Fruit fly (Drosophila melanogaster) whole organism, adult: ENCODE results near the gene mRpS18C.
A peak's percentile ranks its signal among the peaks of the same experiment; 100 is the strongest.

Experiments
- CG11617 ChIP-seq: fragments of 200-800 bp; sonication (Bioruptor generic); optimal IDR thresholded peaks from 2 replicates; lab custom pipeline; 2017; ENCODE audit warnings: mild to moderate bottlenecking, missing biosample characterization, missing genetic modification reagents, missing genetic modification characterization
- CG12768 ChIP-seq: fragments of 200-800 bp; sonication (Bioruptor generic); optimal IDR thresholded peaks from 2 replicates; lab custom pipeline; 2017; ENCODE audit warnings: missing biosample characterization, missing genetic modification characterization, mild to moderate bottlenecking, moderate library complexity, missing genetic modification reagents
- CG14711 ChIP-seq: fragments of 200-800 bp; sonication (Bioruptor generic); optimal IDR thresholded peaks from 2 replicates; lab custom pipeline; 2018; ENCODE audit warnings: missing biosample characterization, mild to moderate bottlenecking, missing genetic modification characterization, moderate library complexity
- CG1620 ChIP-seq: fragments of 200-800 bp; sonication (Bioruptor generic); optimal IDR thresholded peaks from 2 replicates; lab custom pipeline; 2016; ENCODE audit warnings: missing biosample characterization, missing genetic modification characterization
- CG33017 ChIP-seq: fragments of 200-800 bp; sonication (Bioruptor generic); optimal IDR thresholded peaks from 2 replicates; lab custom pipeline; 2018; ENCODE audit warnings: missing biosample characterization, mild to moderate bottlenecking, missing genetic modification characterization, moderate library complexity
- CG5204 ChIP-seq: fragments of 200-800 bp; sonication (Bioruptor generic); optimal IDR thresholded peaks from 2 replicates; lab custom pipeline; 2016; ENCODE audit warnings: missing biosample characterization, missing genetic modification characterization
- CG7045 ChIP-seq: fragments of 200-800 bp; sonication (Bioruptor generic); optimal IDR thresholded peaks from 2 replicates; lab custom pipeline; 2017; ENCODE audit warnings: missing biosample characterization, mild to moderate bottlenecking, missing genetic modification characterization
- CG7101 ChIP-seq: fragments of 200-800 bp; sonication (Bioruptor generic); optimal IDR thresholded peaks from 2 replicates; lab custom pipeline; 2018; ENCODE audit warnings: missing biosample characterization, mild to moderate bottlenecking, missing genetic modification characterization, moderate library complexity
- Clk ChIP-seq: fragments of 200-800 bp; sonication (Bioruptor generic); optimal IDR thresholded peaks from 2 replicates; lab custom pipeline; 2017; ENCODE audit warnings: missing biosample characterization, missing genetic modification characterization
- Crg-1 ChIP-seq: fragments of 200-800 bp; sonication (Bioruptor generic); optimal IDR thresholded peaks from 2 replicates; lab custom pipeline; 2016; ENCODE audit warnings: missing biosample characterization, missing genetic modification characterization
- Hr96 ChIP-seq: fragments of 200-800 bp; sonication (Bioruptor generic); optimal IDR thresholded peaks from 2 replicates; lab custom pipeline; 2016; ENCODE audit warnings: missing biosample characterization, missing genetic modification characterization
- Mnt ChIP-seq: fragments of 200-800 bp; sonication (Bioruptor generic); optimal IDR thresholded peaks from 2 replicates; lab custom pipeline; 2016; ENCODE audit warnings: missing biosample characterization, mild to moderate bottlenecking, missing genetic modification characterization
- bab1 ChIP-seq: fragments of 200-800 bp; sonication (Bioruptor generic); optimal IDR thresholded peaks from 3 replicates; lab custom pipeline; 2019; ENCODE audit warnings: missing biosample characterization, mild to moderate bottlenecking, missing genetic modification characterization, moderate library complexity
- cic ChIP-seq: fragments of 200-800 bp; sonication (Bioruptor generic); optimal IDR thresholded peaks from 2 replicates; lab custom pipeline; 2017; ENCODE audit warnings: missing biosample characterization, mild to moderate bottlenecking, missing genetic modification characterization, moderate library complexity
- cnc ChIP-seq, 2 experiments: fragments of >200 bp; optimal IDR thresholded peaks; 2 replicates each; lab custom pipeline; 2017
- kay ChIP-seq: fragments of 200-800 bp; sonication (Bioruptor generic); peaks from one replicate; lab custom pipeline; 2016; ENCODE audit warnings: missing biosample characterization, missing genetic modification characterization, borderline replicate concordance
- ovo ChIP-seq: fragments of 200-800 bp; sonication (Bioruptor generic); optimal IDR thresholded peaks from 2 replicates; lab custom pipeline; 2016; ENCODE audit warnings: missing biosample characterization, missing genetic modification characterization
- pad ChIP-seq: fragments of 200-800 bp; sonication (Bioruptor generic); optimal IDR thresholded peaks from 3 replicates; lab custom pipeline; 2017; ENCODE audit warnings: missing biosample characterization, missing genetic modification characterization, mild to moderate bottlenecking, moderate library complexity, missing genetic modification reagents
- tj ChIP-seq: fragments of 200-800 bp; sonication (Bioruptor generic); optimal IDR thresholded peaks from 3 replicates; lab custom pipeline; 2017; ENCODE audit warnings: missing biosample characterization, mild to moderate bottlenecking, missing genetic modification characterization, moderate library complexity
- toe ChIP-seq: fragments of 200-800 bp; sonication (Bioruptor generic); optimal IDR thresholded peaks from 2 replicates; lab custom pipeline; 2016; ENCODE audit warnings: missing biosample characterization, missing genetic modification characterization

Gene mRpS18C

DNA sequence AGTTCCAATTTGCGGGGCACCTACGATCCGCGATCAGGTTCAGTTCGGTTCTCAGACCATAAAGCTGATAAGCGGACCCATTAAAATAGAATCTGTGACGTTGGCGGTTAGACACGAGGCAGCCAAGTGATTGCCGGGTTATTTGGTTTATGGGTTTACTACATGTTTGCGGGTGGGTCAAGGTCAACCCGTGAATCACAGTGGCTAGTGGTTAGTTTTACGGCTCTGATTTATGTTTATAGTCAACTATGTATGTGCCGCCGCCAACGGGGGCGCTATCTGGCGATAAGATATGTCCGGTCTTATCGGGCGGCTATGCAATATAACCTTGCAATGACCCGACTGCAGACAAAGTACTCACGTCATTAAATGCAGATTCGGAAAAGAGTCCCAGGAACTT is 25.7 kb downstream of the mRpS18C start:
- no peak for TF ChIP-seq CG7045 (GFP tag; lab: Kevin White, UChicago)
- TF ChIP-seq kay (GFP tag; lab: Kevin White, UChicago), result peak; percentile 40
- no peak for TF ChIP-seq CG1620 (GFP tag; lab: Kevin White, UChicago)
- no peak for TF ChIP-seq Crg-1
- no peak for TF ChIP-seq Mnt (GFP tag; lab: Kevin White, UChicago)
- no peak for TF ChIP-seq Clk (GFP tag; lab: Kevin White, UChicago)
- TF ChIP-seq CG14711 (tag; lab: Kevin White, UChicago), result no peak

DNA sequence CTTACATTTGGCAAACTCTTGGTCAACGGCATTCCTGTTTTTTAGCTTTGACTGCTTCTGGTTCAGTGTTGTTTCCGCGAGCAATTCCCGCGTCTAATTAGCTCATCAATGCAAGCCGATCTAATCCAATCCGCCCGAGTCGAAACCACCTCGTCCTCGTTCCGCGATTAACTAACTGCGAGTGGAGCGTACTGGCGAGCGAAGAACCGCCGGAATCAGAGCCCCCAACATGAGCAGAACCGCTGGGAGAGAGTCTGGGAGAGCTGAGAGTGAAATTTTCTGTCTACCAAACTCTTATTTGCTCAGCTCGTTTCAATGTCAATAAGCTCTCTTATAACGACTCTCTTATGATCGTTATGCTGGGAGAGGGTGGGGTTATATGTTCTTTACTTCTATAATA is 26.4 kb downstream of the mRpS18C start:
- TF ChIP-seq cic (GFP tag; lab: Kevin White, UChicago), result peak; percentile 72
- TF ChIP-seq CG14711 (tag; lab: Kevin White, UChicago), result no peak
- TF ChIP-seq CG7045 (GFP tag; lab: Kevin White, UChicago), result peak; percentile 47
- TF ChIP-seq CG1620 (GFP tag; lab: Kevin White, UChicago), result peak; percentile 87
- TF ChIP-seq tj (GFP tag; lab: Kevin White, UChicago), result peak; percentile 45
- peak; percentile 73 for TF ChIP-seq CG5204 (GFP tag; lab: Kevin White, UChicago)
- TF ChIP-seq Clk (GFP tag; lab: Kevin White, UChicago), result peak; percentile 18
- TF ChIP-seq kay (GFP tag; lab: Kevin White, UChicago), result peak; percentile 96
- peak; percentile 41 for TF ChIP-seq CG12768 (GFP tag; lab: Kevin White, UChicago)
- peak; percentile 67 for TF ChIP-seq Hr96
- peak; percentile 25 for TF ChIP-seq pad (GFP tag; lab: Kevin White, UChicago)
- TF ChIP-seq bab1, result peak; percentile 75
- peak; percentile 38 for TF ChIP-seq toe (GFP tag; lab: Kevin White, UChicago)
- TF ChIP-seq Mnt (GFP tag; lab: Kevin White, UChicago), result peak; percentile 93
- peak; percentile 73 for TF ChIP-seq CG11617
- peak; percentile 89 for TF ChIP-seq ovo (GFP tag; lab: Kevin White, UChicago)
- peak; percentile 4 for TF ChIP-seq CG33017 (tag; lab: Kevin White, UChicago)
- TF ChIP-seq cnc (optimal IDR thresholded peaks at IDR 0.05; lab: Kevin White, UChicago), result no peak
- peak; percentile 81 for TF ChIP-seq Crg-1
- peak; percentile 61 for TF ChIP-seq CG7101 (tag; lab: Kevin White, UChicago)

DNA sequence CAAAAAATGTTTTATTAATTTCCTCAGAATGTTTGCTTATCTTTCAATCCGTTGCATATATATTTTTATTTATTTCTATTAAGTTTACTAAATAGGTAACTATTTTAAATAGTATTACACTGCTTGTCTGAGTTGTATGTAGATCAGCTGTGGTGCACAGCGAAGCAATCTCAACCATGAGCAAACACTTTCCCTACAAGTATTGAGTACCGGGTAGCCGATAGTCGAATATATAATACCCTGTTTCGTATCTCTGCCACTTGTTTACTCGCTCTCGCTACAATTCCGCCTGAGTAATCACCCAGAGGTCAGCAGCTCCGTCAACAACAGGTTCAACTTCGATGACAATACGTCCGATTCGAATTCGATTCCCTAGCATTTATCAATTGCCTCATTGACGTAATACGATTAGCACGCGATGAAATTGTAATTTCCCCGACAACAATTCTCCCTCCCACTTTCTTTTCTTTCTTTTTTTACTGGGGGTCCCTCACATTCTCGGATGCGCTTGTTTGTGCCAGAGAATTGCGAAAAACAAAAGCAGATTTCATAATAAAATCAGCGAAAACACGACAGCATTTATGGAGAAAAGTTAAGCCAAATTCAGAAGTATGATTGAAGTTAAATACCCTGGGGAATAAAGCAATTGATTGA is 27.0 kb downstream of the mRpS18C start:
- TF ChIP-seq kay (GFP tag; lab: Kevin White, UChicago) (peak; percentile 87), cic (GFP tag; lab: Kevin White, UChicago) (no peak)

DNA sequence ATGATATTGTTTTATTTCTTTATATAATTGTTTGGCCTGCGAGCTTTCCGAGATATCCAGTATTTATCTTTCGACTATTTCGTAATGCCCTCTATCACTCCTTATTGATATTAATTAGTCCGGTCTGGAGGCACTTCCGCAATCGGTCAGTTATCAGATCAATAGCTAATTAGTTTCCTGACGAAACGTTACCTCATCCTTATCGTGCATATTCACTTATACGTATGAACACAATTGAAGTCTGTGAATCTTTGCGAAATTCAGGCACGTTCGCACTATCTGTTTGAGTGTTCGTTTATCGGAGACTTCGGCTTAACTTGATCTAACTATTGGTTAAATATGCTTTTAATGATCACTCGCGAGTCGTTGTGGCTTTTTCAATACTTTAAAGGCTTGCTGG is 29.5 kb downstream of the mRpS18C start:
- TF ChIP-seq CG33017 (tag; lab: Kevin White, UChicago), result no peak
- no peak for TF ChIP-seq Clk (GFP tag; lab: Kevin White, UChicago)
- TF ChIP-seq kay (GFP tag; lab: Kevin White, UChicago), result peak; percentile 67
- no peak for TF ChIP-seq cic (GFP tag; lab: Kevin White, UChicago)

DNA sequence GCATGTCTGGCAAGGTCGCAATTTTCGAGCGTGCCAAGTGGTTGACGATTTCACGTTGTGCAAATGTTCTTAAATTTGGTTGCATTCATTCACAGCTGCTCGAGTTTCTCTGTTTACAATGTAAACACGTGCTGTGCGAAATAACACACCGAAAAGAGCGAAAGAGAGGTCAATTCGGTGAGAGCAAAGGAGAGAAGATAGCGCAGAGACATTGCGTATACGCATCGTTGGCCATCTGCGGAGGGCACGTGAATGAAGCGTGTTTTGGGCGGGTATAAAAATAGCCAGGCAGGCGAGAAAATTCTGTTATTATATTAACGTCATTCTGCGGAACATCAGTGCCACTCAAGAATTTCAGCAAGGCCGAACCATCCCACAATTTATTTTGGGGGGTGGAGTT is 30.7 kb downstream of the mRpS18C start:
- no peak for TF ChIP-seq CG12768 (GFP tag; lab: Kevin White, UChicago)
- peak; percentile 44 for TF ChIP-seq kay (GFP tag; lab: Kevin White, UChicago)
- TF ChIP-seq cnc (optimal IDR thresholded peaks at IDR 0.05; lab: Kevin White, UChicago), result no peak
- TF ChIP-seq CG5204 (GFP tag; lab: Kevin White, UChicago), result no peak
- no peak for TF ChIP-seq CG7045 (GFP tag; lab: Kevin White, UChicago)
- no peak for TF ChIP-seq bab1
- TF ChIP-seq cic (GFP tag; lab: Kevin White, UChicago), result peak; percentile 41
- no peak for TF ChIP-seq CG11617
- TF ChIP-seq Mnt (GFP tag; lab: Kevin White, UChicago), result peak; percentile 50
- no peak for TF ChIP-seq tj (GFP tag; lab: Kevin White, UChicago)
- no peak for TF ChIP-seq CG14711 (tag; lab: Kevin White, UChicago)
- no peak for TF ChIP-seq toe (GFP tag; lab: Kevin White, UChicago)
- TF ChIP-seq CG33017 (tag; lab: Kevin White, UChicago), result no peak
- TF ChIP-seq CG1620 (GFP tag; lab: Kevin White, UChicago), result no peak
- TF ChIP-seq Hr96, result no peak
- TF ChIP-seq pad (GFP tag; lab: Kevin White, UChicago), result peak; percentile 17
- no peak for TF ChIP-seq Clk (GFP tag; lab: Kevin White, UChicago)

DNA sequence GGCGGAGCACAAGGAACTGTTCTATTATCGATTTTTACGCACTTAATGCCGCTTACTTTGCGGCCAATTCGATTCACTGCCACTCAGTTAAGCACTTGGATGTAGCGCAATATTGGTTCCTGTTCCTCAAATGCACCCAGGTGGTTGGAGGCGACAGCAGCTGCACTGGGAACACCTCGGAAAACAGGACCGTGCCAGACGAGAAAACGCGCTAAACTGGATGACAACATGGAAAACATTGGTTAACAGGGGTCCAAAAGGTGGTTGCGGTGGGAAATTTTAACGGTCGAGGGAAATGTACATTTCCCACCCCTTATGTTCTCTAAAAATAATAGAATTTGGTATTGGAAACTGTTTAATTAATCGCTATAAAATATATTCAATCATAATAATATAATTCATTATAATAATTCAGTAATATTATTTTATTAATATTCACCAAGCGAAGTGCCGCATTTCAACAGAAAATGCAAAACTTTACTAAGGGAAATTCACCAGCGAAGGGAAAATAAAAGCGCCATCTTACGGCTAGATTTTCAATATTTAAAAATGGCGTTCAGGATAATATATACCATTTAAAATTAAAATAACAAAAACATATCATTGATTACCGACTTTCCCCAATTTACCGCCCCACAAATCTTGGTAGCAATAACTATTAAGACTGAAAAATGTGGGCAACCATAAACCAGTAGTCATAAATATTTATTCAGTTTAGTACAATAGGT is 32.2 kb downstream of the mRpS18C start, which contains the start of gene aralar1:
aralar1 (minus strand) TSS at position 51 of the 728 bp plus-strand sequence.
- no peak for TF ChIP-seq Clk (GFP tag; lab: Kevin White, UChicago)
- no peak for TF ChIP-seq cic (GFP tag; lab: Kevin White, UChicago)
- no peak for TF ChIP-seq bab1
- TF ChIP-seq cnc (optimal IDR thresholded peaks at IDR 0.05; lab: Kevin White, UChicago), result no peak
- TF ChIP-seq Hr96, result no peak
- no peak for TF ChIP-seq CG14711 (tag; lab: Kevin White, UChicago)
- TF ChIP-seq toe (GFP tag; lab: Kevin White, UChicago), result no peak
- no peak for TF ChIP-seq kay (GFP tag; lab: Kevin White, UChicago)
- TF ChIP-seq CG1620 (GFP tag; lab: Kevin White, UChicago), result no peak
- TF ChIP-seq pad (GFP tag; lab: Kevin White, UChicago), result no peak
- TF ChIP-seq Crg-1, result no peak
- TF ChIP-seq CG12768 (GFP tag; lab: Kevin White, UChicago), result no peak
- TF ChIP-seq CG33017 (tag; lab: Kevin White, UChicago), result no peak
- no peak for TF ChIP-seq ovo (GFP tag; lab: Kevin White, UChicago)
- no peak for TF ChIP-seq CG11617
- no peak for TF ChIP-seq CG7101 (tag; lab: Kevin White, UChicago)
- TF ChIP-seq Mnt (GFP tag; lab: Kevin White, UChicago), result no peak
- no peak for TF ChIP-seq CG7045 (GFP tag; lab: Kevin White, UChicago)
- no peak for TF ChIP-seq tj (GFP tag; lab: Kevin White, UChicago)
- TF ChIP-seq CG5204 (GFP tag; lab: Kevin White, UChicago), result no peak
